Fruit fly (Drosophila melanogaster) Kc167 (cell line): ENCODE results near the gene Mst57Db.

ENCODE experiments used
- Myc ChIP-seq: fragments of >200 bp; optimal IDR thresholded peaks from 2 replicates; lab custom pipeline; 2017; ENCODE audit warnings: missing external identifiers
- Sin3A ChIP-seq: fragments of >200 bp; optimal IDR thresholded peaks from 2 replicates; lab custom pipeline; 2018; ENCODE audit warnings: missing external identifiers
- h ChIP-seq: fragments of >200 bp; optimal IDR thresholded peaks from 3 replicates; lab custom pipeline; 2018; ENCODE audit warnings: missing external identifiers
- insv ChIP-seq: fragments of >200 bp; optimal IDR thresholded peaks from 3 replicates; lab custom pipeline; 2018; ENCODE audit warnings: missing external identifiers
- psq ChIP-seq: fragments of >200 bp; optimal IDR thresholded peaks from 2 replicates; lab custom pipeline; 2017; ENCODE audit warnings: missing external identifiers
- ttk ChIP-seq: sonication (Bioruptor generic); optimal IDR thresholded peaks from 2 replicates; lab custom pipeline; 2017; ENCODE audit warnings: missing external identifiers

The Mst57Db gene

DNA sequence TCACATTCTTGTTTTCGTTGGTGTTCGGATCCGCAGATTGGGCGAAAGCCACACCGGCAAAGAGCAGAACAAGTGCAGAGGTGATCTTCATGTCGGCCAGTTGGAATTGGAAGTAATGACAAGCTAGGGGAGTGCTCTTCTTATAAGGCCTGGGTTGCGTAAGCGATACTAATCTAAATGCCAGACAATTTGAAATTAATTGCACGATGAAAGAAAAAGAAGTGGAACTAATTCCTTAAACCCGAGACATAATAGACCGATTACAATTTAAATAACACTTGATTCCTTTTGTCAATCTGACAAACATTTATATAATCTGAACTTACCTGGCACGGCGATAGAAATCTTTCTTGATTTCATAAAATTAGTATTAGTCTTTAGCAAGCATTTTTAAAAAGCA, at the start of gene Mst57Db:
Mst57Db (minus strand) TSS at position 101 of the 400 bp plus-strand sequence.
- TF ChIP-seq insv = no peak
- TF ChIP-seq psq = no peak
- TF ChIP-seq ttk (lab: Kevin White, UChicago) = no peak
- TF ChIP-seq h (lab: Kevin White, UChicago) = no peak
- TF ChIP-seq Sin3A (lab: Kevin White, UChicago) = no peak
- TF ChIP-seq Myc (lab: Kevin White, UChicago) = no peak

DNA sequence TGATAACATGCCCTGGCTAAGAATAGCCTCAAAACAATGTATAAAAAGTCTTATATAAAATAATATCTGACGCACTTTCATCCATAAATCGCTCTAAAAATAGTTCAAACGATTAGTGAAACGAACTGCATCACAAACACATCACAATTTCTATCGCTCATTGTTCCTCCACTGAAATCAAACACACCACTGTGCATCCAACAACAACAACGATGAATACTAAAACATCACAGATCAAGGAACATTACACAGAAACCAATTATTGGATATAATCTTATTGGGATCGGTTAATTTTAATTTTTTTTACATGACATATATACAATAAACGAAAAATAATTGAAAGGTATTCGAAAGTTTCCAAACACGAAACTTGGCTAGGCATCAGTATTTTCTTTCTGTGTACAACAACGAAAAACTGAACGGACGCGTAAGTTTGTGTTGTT, 48.6 kb upstream of the Mst57Db start:
- TF ChIP-seq ttk (lab: Kevin White, UChicago) (no peak), Sin3A (lab: Kevin White, UChicago) (no peak), insv (no peak), h (lab: Kevin White, UChicago) (no peak), Myc (lab: Kevin White, UChicago) (no peak), psq (no peak)

DNA sequence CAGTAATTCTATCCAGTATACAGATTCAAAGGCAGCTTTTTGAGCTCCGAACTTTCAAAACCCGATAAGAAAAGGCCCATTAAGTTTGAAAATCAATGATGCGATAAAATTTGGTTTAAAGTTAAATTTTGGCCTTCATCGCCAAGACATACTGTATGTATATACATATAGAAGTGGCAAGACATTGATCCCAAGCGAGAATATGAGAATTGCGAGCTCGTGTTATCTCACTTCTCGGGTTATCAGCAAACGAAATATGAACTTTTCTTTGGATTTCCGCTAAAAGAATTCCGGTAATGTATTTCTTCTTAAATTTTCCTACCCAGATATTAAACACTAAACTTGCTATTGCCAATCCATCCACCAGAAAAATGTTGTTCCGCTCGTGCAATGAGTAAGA, 46.4 kb upstream of the Mst57Db start:
- TF ChIP-seq ttk (lab: Kevin White, UChicago) (no peak), insv (no peak), Sin3A (lab: Kevin White, UChicago) (no peak), h (lab: Kevin White, UChicago) (no peak), psq (no peak), Myc (lab: Kevin White, UChicago) (no peak)

DNA sequence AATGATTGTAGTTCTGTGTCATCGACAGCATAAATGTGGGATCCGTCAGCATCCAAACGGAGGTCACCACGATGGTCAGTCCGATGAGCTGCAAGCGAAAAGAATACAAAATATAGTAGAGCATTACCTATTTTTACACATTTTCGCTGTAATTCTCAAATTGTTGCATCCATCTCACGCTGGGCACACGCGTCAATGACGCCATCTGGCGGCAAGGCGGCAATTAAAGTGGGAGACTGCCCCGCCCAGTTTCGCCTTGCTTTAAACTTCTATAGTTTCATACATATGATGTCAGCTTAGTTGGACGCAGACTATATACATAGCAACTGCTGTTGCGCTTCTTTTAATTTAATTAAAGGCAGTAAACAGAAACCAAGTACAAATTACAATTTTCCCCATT, 45.9 kb upstream of the Mst57Db start:
- TF ChIP-seq Myc (lab: Kevin White, UChicago) = no peak
- no peak for TF ChIP-seq psq
- no peak for TF ChIP-seq ttk (lab: Kevin White, UChicago)
- TF ChIP-seq Sin3A (lab: Kevin White, UChicago) = no peak
- no peak for TF ChIP-seq insv
- TF ChIP-seq h (lab: Kevin White, UChicago) = no peak

DNA sequence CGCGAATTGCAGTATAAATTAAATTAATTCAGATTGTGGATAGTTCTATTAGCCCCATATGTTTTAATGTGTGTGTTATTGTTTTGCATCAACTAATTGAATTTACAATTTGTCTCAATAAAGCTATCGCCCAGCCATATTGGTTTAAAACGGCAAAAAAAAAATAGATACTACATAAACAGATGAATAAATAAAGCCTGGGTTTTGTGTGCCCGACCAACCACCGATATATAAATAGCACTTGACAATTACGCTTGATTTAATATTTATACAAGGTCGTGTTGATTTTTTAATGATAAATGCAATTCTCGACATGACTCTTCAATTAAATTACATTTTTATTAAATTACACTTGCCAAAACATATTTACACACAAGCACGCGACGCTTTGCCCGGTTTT, 39.7 kb upstream of the Mst57Db start:
- TF ChIP-seq Sin3A (lab: Kevin White, UChicago) (no peak), psq (no peak), h (lab: Kevin White, UChicago) (no peak), Myc (lab: Kevin White, UChicago) (no peak), ttk (lab: Kevin White, UChicago) (no peak), insv (no peak)

DNA sequence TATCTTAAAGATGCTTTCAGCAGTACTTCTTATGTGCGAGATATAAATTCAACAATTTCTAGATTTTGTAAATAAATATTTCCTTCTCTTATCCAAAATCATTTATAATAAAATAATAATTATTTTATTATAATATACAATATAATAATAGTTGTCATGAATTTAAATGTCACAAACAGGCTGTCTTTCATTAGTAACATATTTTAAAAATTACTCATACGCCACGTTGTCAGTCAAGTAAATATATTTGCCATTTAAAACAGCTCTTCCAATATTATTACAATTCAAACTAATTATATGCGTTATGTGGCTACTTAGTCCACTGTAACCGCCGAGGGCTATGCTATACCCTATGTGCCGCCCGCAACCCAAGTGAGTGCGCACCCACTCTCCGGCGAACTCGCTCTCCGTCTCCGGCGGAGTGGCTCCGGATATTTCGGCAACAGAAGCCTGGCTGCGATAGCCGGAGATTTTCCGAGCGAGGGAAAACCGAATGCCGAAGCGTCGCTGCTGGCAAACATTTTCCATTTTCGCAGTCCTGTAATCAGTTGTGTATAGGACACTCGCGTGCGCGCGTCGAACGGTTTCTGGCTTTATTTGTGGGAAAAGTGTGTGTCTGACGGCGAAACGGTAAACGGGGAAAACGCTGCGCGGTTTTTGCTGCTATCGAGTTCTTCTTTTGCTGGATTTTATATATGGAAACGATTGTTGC, 25.0 kb upstream of the Mst57Db start, which contains the start of gene CG5890:
CG5890 (plus strand) TSS at position 561 of the 712 bp plus-strand sequence.
- TF ChIP-seq Sin3A (lab: Kevin White, UChicago) (no peak), ttk (lab: Kevin White, UChicago) (no peak), Myc (lab: Kevin White, UChicago) (no peak), h (lab: Kevin White, UChicago) (no peak), psq (no peak)

DNA sequence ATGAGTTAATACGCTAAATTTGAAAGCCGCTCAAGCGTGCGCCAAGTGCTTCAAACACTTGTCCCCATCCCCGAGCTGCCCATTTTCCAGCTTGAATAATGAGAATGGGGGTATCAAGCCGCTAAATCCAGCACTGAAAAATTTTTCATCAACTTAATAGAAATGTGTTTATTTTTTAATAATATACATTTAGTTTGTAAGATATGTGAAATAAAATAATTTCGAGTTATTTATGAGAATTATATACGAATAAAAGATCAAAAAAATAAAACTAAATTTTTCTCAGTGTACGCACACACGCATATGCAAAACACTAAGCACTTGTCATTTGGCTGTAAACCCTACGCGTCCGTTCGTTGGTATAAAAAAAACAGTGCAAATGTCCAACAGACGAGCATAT, 24.1 kb upstream of the Mst57Db start:
- TF ChIP-seq ttk (lab: Kevin White, UChicago) (no peak), Myc (lab: Kevin White, UChicago) (no peak), Sin3A (lab: Kevin White, UChicago) (no peak), insv (no peak), psq (no peak), h (lab: Kevin White, UChicago) (no peak)

DNA sequence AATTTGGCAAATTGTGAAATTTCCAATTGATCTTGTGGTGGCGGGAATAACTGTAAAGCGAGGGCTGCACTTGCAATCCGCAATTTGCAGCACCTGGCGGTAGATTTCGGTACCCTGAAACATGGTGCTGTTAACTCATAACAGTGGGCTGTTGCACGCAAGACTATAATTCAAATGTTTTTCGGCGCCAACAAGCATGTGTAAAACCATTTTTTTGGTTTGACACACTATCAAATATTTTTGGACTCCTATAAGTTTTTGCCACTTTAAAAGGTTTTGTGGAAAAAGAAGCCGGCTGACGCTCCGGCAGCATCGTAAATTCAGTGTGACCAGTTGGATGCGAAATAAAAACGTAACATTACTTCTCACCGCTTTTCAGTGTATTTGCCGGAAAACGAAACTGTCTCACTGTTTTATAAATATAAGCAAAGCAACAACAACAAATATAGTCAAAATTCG, 20.5 kb upstream of the Mst57Db start, which contains the start of the genes CG14545 and CG5886:
CG14545 (minus strand) TSS at position 68 of the 459 bp plus-strand sequence.
CG5886 (plus strand) TSS at position 409 of the 459 bp plus-strand sequence.
- TF ChIP-seq Sin3A (lab: Kevin White, UChicago) (no peak), psq (no peak), Myc (lab: Kevin White, UChicago) (no peak), h (lab: Kevin White, UChicago) (no peak), ttk (lab: Kevin White, UChicago) (no peak)

DNA sequence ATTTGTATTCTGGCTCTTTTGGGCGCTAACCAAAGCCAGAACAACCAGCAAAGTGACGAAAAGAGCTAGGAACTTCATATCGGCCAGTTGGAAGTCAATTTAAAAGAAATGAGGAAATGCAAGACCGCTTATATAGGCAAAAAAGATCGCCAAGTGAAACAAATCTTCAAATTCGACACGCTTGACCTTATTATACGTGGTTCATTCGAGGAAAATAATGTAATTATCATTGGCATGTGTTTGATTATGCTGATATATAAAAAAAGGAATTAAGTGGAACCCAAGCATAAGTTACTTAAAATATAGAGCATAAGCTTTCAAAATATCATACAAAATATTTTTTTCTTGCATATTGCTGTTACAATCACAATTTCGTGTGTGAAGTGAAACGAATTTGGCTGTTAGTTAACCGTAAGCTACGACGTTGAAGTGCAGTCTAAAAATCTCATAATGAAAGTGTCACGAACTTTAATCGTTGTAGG, 1.1 kb upstream of the Mst57Db start, which contains the start of the genes Mst57Da and alpha4GT2:
Mst57Da (minus strand) TSS at position 101 of the 482 bp plus-strand sequence.
alpha4GT2 (plus strand) TSS at position 432 of the 482 bp plus-strand sequence.
- TF ChIP-seq insv (no peak), Myc (lab: Kevin White, UChicago) (no peak), h (lab: Kevin White, UChicago) (no peak), psq (no peak), ttk (lab: Kevin White, UChicago) (no peak), Sin3A (lab: Kevin White, UChicago) (no peak)

DNA sequence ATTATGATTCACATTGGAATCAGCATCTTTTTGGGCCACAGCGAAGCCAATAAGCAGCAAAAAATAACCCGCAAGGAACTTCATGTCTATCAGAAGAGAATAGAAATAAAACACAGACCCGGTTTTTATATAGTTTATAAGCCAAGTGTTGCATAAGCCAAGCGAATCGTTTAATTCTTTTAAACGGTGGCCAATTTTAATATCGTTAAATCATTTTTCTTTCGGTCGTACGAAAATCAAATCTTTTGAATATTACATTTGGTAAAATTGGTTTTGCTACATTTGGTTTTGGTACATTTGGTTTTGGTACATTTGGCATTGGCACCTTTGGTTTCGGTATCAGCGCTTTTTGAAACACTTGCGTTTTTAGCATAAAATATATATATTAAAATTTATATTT, 586 bp downstream of the Mst57Db start, which contains the start of gene Sfp96F:
Sfp96F (minus strand) TSS at position 101 of the 400 bp plus-strand sequence.
- TF ChIP-seq Myc (lab: Kevin White, UChicago) = no peak
- TF ChIP-seq insv = no peak
- TF ChIP-seq h (lab: Kevin White, UChicago) = no peak
- no peak for TF ChIP-seq psq
- TF ChIP-seq ttk (lab: Kevin White, UChicago) = no peak
- no peak for TF ChIP-seq Sin3A (lab: Kevin White, UChicago)

DNA sequence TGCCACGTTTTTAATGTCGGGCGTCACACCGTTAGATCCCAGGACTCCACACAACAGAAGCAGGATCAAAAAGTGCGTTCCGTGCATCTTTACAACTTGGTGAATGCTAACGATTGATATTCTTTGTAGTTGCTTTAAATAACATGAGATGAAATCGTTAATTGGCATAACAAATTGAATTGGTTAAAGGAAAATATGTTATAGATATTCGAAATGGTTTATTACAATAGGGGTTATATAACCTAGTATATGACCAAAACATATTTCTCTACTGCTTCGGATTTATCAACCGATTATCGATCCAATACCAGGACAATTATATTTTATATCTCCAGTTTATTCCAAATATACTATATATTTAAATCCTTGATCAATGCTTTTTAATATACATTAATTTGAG, 1.1 kb downstream of the Mst57Db start, which contains the start of gene Mst57Dc:
Mst57Dc (minus strand) TSS at position 101 of the 400 bp plus-strand sequence.
- TF ChIP-seq ttk (lab: Kevin White, UChicago) (no peak), psq (no peak), Myc (lab: Kevin White, UChicago) (no peak)

DNA sequence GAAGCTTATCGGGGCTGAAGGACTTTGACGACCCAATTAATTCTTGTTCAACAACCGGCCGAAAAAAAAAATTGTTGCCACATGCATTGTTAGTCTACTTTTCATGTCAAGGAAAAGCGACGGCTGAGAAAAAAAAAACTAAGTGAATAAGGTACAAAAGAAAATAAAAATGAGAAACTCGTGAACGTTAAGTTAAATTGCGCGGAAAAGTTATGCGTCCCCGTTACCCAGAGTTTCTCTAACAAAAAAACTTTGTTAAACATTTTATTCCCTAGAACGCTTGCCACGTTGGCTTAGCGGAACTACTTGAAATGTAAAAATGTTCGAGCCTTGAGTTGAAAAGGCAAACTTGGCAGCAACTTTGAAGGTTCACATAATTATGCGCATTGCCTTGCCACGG, 15.5 kb downstream of the Mst57Db start, which contains the start of gene CG14354:
CG14354 (plus strand) TSS at position 301 of the 400 bp plus-strand sequence.
- no peak for TF ChIP-seq psq
- no peak for TF ChIP-seq Myc (lab: Kevin White, UChicago)
- no peak for TF ChIP-seq Sin3A (lab: Kevin White, UChicago)
- no peak for TF ChIP-seq ttk (lab: Kevin White, UChicago)
- TF ChIP-seq insv = no peak
- TF ChIP-seq h (lab: Kevin White, UChicago) = no peak
